Worm (Caenorhabditis elegans) whole organism, midembryonic: ENCODE data around the gene ifc-1.

Experiments
- cog-1 ChIP-seq: sonication (generic microtip); optimal IDR thresholded peaks from 2 replicates; lab custom pipeline; 2016; ENCODE audit warnings: missing genetic modification characterization, missing compliant biosample characterization
- flt-1 ChIP-seq: fragments of 200-800 bp; sonication (Bioruptor generic); IDR thresholded peaks from 2 replicates; pipeline ENCODE4 v1.3.6; 2022; ENCODE audit warnings: missing genetic modification characterization, missing compliant biosample characterization
- klf-2 ChIP-seq: fragments of 200-800 bp; sonication (Bioruptor generic); conservative IDR thresholded peaks from 2 replicates; pipeline ENCODE4 v1.3.6; 2022; ENCODE audit warnings: missing genetic modification reagents, missing genetic modification characterization, missing compliant biosample characterization
- med-1 ChIP-seq: sonication (generic microtip); optimal IDR thresholded peaks from 2 replicates; lab custom pipeline; 2017; ENCODE audit warnings: missing genetic modification characterization, mild to moderate bottlenecking, missing compliant biosample characterization, antibody characterized with exemption, missing genetic modification reagents; ENCODE audit not compliant: insufficient read depth
- ref-1 ChIP-seq: fragments of 200-800 bp; sonication (Bioruptor generic); conservative IDR thresholded peaks from 2 replicates; pipeline ENCODE4 v1.3.6; 2022; ENCODE audit warnings: missing genetic modification reagents, missing genetic modification characterization, missing compliant biosample characterization
- tab-1 ChIP-seq: fragments of 200-800 bp; sonication (Bioruptor generic); IDR thresholded peaks from 2 replicates; pipeline ENCODE4 v1.3.6; 2022; ENCODE audit warnings: missing genetic modification characterization, missing compliant biosample characterization
- ztf-29 ChIP-seq: fragments of 200-800 bp; sonication (Bioruptor generic); IDR thresholded peaks from 2 replicates; pipeline ENCODE4 v1.3.6; 2022; ENCODE audit warnings: missing genetic modification reagents, missing genetic modification characterization, missing compliant biosample characterization

DNA sequence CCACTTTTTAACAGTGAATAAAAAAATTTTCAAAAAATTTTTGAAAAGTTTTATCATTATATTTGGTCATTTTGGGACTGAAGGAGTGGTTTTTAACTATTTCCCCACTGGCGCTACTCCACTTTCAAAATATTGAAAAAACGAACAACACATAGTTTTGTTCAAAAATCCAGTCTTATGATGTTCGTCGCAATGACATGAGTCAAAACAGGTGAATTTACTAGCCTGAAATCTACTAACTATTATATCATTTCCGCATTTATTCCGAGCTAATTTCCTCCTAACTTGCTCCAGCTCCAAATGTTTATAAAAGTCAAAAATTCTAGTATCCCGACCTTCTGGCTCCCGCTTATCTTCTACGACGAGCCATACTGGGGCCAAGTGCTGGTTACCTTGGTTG, 3.2 kb downstream of the ifc-1 start, which contains the start of gene sre-24:
- TF ChIP-seq cog-1 (tag; lab: Kevin White, UChicago) (no peak), flt-1 (GFP tag; lab: Robert Waterston, UW) (no peak), tab-1 (GFP tag; lab: Robert Waterston, UW) (no peak), ref-1 (no peak), klf-2 (GFP tag; lab: Robert Waterston, UW) (no peak), ztf-29 (GFP tag; lab: Robert Waterston, UW) (no peak), med-1 (GFP tag; lab: Kevin White, UChicago) (no peak)
